Fruit fly (Drosophila melanogaster): ENCODE results near the gene CG1271.

CG1271 gene

DNA sequence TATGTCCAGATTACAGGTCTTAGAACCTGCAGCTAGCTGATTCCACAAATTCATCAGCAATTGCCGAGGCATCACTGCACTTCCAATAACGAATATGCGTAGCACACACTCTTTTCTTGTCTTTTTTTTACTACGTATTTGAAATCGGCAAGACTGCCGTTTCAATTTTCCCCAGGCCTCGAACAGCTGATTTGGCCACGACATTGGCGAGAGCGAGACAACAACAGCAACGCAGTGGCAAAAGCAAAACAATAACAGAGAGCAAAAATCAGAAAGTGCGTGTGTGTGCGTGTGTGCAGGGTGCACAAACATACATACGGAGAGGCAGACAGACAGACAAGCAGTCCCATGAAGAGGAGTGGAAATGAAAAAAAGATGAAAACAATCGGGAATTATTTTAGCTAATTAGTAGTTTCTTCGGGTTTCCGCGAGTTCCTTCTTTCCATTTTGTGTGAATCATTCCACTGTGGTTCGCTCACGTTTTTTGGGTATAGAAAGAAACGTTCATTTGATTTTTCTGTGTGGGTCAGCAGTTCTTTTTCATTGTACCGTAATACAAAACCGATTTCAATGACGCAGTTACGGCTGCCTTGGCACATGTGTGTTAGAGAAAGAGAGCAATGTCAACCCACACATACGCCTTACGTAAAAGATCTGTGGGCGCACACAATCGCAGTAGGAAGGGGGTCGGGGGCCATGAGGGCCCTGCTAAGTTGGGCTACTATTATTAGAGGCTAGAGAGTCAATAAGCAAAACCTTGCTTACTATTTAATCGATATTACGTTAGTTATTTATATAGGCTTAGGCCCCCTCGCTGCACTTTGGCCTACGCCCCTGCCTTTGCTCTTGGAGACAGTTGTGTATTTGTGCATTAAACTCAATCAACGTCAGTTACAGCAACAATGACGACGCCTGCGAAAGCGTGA lies 8.0 kb downstream of the CG1271 start (continued):
- TF ChIP-seq Hmx (GFP tag; optimal IDR thresholded peaks at IDR 0.05), result peak; percentile 96
- peak; percentile 99 for TF ChIP-seq CG4404 (GFP tag; IDR thresholded peaks at IDR 0.05)
- peak; percentile 99 for TF ChIP-seq Mrtf (GFP tag; IDR thresholded peaks at IDR 0.05)
- TF ChIP-seq CG14667 (GFP tag; IDR thresholded peaks at IDR 0.05), result peak; percentile 99
- TF ChIP-seq ERR (GFP tag; optimal IDR thresholded peaks at IDR 0.05), result peak; percentile 98
- peak; percentile 97 for TF ChIP-seq tap (tag; optimal IDR thresholded peaks at IDR 0.05)
- TF ChIP-seq CG17829 (tag; optimal IDR thresholded peaks at IDR 0.05), result peak; percentile 97
- peak; percentile 85 for TF ChIP-seq CG7271 (tag; optimal IDR thresholded peaks at IDR 0.05)
- no peak for TF ChIP-seq usp (GFP tag; optimal IDR thresholded peaks at IDR 0.05)
- peak; percentile 99 for TF ChIP-seq Chrac-16 (GFP tag; optimal IDR thresholded peaks at IDR 0.05)
- peak; percentile 98 for TF ChIP-seq Oaz (GFP tag; IDR thresholded peaks at IDR 0.05)
- peak; percentile 98 for TF ChIP-seq CG15269 (tag; optimal IDR thresholded peaks at IDR 0.05)
- TF ChIP-seq row (GFP tag; IDR thresholded peaks at IDR 0.05), result peak; percentile 99
- peak; percentile 97 for TF ChIP-seq CG31224 (GFP tag; IDR thresholded peaks at IDR 0.05)
- peak; percentile 96 for TF ChIP-seq disco-r (GFP tag; optimal IDR thresholded peaks at IDR 0.05)
- peak; percentile 99 for TF ChIP-seq Antp (GFP tag; optimal IDR thresholded peaks at IDR 0.05)
- no peak for TF ChIP-seq CG7963 (GFP tag; IDR thresholded peaks at IDR 0.05; ENCODE audit: partially characterized antibody)
- peak; percentile 81 for TF ChIP-seq CG7928 (GFP tag; optimal IDR thresholded peaks at IDR 0.05)
- peak; percentile 98 for TF ChIP-seq repo (GFP tag; optimal IDR thresholded peaks at IDR 0.05)
- TF ChIP-seq CG10431 (GFP tag; optimal IDR thresholded peaks at IDR 0.05), result peak; percentile 82
- peak; percentile 96 for TF ChIP-seq ewg (GFP tag; optimal IDR thresholded peaks at IDR 0.05)
- no peak for TF ChIP-seq HLHmδ (GFP tag; optimal IDR thresholded peaks at IDR 0.05)
- peak; percentile 98 for TF ChIP-seq klu (GFP tag; IDR thresholded peaks at IDR 0.05)
- TF ChIP-seq org-1 (GFP tag; optimal IDR thresholded peaks at IDR 0.05), result peak; percentile 99
- TF ChIP-seq CG13775 (GFP tag; optimal IDR thresholded peaks at IDR 0.05), result peak; percentile 98
- no peak for TF ChIP-seq prd (optimal IDR thresholded peaks at IDR 0.05)
- peak; percentile 100 for TF ChIP-seq prd (GFP tag; IDR thresholded peaks at IDR 0.05)
- peak; percentile 100 for TF ChIP-seq Ptx1 (GFP tag; IDR thresholded peaks at IDR 0.05)
- TF ChIP-seq insv (GFP tag; optimal IDR thresholded peaks at IDR 0.05), result peak; percentile 72 to 74
- TF ChIP-seq Oli (tag; optimal IDR thresholded peaks at IDR 0.05), result peak; percentile 98
- TF ChIP-seq chn (GFP tag; optimal IDR thresholded peaks at IDR 0.05), result peak; percentile 98
- peak; percentile 98 for TF ChIP-seq Mes4 (GFP tag; optimal IDR thresholded peaks at IDR 0.05)
- TF ChIP-seq ac (GFP tag; optimal IDR thresholded peaks at IDR 0.05), result peak; percentile 94
- peak; percentile 99 for TF ChIP-seq rib (GFP tag; IDR thresholded peaks at IDR 0.05)
- TF ChIP-seq bab2 (GFP tag; optimal IDR thresholded peaks at IDR 0.05), result peak; percentile 99
- TF ChIP-seq CG2712 (tag; optimal IDR thresholded peaks at IDR 0.05), result peak; percentile 97
- peak; percentile 95 for TF ChIP-seq CG3838 (GFP tag; optimal IDR thresholded peaks at IDR 0.05)
- TF ChIP-seq CG15696 (tag; optimal IDR thresholded peaks at IDR 0.05), result peak; percentile 94
- TF ChIP-seq lbe (GFP tag; optimal IDR thresholded peaks at IDR 0.05), result peak; percentile 99
- no peak for TF ChIP-seq tna (GFP tag; IDR thresholded peaks at IDR 0.05; ENCODE audit: partially characterized antibody)
- TF ChIP-seq corto (GFP tag; optimal IDR thresholded peaks at IDR 0.05), result peak; percentile 99
- peak; percentile 97 for TF ChIP-seq btn (GFP tag; optimal IDR thresholded peaks at IDR 0.05)
- peak; percentile 97 for TF ChIP-seq CG17361 (GFP tag; IDR thresholded peaks at IDR 0.05)
- peak; percentile 93 for TF ChIP-seq Bdp1 (GFP tag; optimal IDR thresholded peaks at IDR 0.05)
- TF ChIP-seq lilli (GFP tag; optimal IDR thresholded peaks at IDR 0.05), result peak; percentile 99
- peak; percentile 99 for TF ChIP-seq Side (GFP tag; optimal IDR thresholded peaks at IDR 0.05)
- peak; percentile 93 for TF ChIP-seq Hey (tag; optimal IDR thresholded peaks at IDR 0.05)
- peak; percentile 94 for TF ChIP-seq CG8290 (GFP tag; optimal IDR thresholded peaks at IDR 0.05)
- TF ChIP-seq CG8290 (tag; optimal IDR thresholded peaks at IDR 0.05), result peak; percentile 86 to 100
- no peak for TF ChIP-seq fru (optimal IDR thresholded peaks at IDR 0.05)
- TF ChIP-seq CG11085 (GFP tag; IDR thresholded peaks at IDR 0.05), result peak; percentile 99
